Worm (Caenorhabditis elegans) whole organism, L2 larva: ENCODE measurements around the gene tmed-13.

Source experiments
- blmp-1 ChIP-seq: sonication (generic microtip); optimal IDR thresholded peaks from 2 replicates; lab custom pipeline; 2017; ENCODE audit warnings: missing genetic modification characterization, mild to moderate bottlenecking, missing compliant biosample characterization, antibody characterized with exemption, moderate library complexity; ENCODE audit not compliant: insufficient read depth
- ceh-16 ChIP-seq: fragments of 150-350 bp; optimal IDR thresholded peaks from 2 replicates; lab custom pipeline; 2014; ENCODE audit warnings: missing biosample characterization, missing genetic modification characterization
- crh-2 ChIP-seq: sonication (generic microtip); optimal IDR thresholded peaks from 2 replicates; lab custom pipeline; 2017; ENCODE audit warnings: missing biosample characterization, missing genetic modification characterization
- egl-27 ChIP-seq: sonication (generic microtip); optimal IDR thresholded peaks from 3 replicates; lab custom pipeline; 2017; ENCODE audit warnings: missing biosample characterization, missing genetic modification reagents, missing genetic modification characterization
- elt-1 ChIP-seq: fragments of 150-350 bp; optimal IDR thresholded peaks from 2 replicates; lab custom pipeline; 2014; ENCODE audit warnings: missing biosample characterization, missing genetic modification characterization
- lin-13 ChIP-seq: fragments of 150-350 bp; optimal IDR thresholded peaks from 2 replicates; lab custom pipeline; 2014; ENCODE audit warnings: missing biosample characterization, missing genetic modification reagents, missing genetic modification characterization
- mdl-1 ChIP-seq, 2 experiments: fragments of 150-350 bp in 1 of 2; sonication (generic microtip) in 1 of 2; optimal IDR thresholded peaks; 2 replicates each; lab custom pipeline; 2017; ENCODE audit warnings: missing biosample characterization in 2 of 2, missing genetic modification characterization in 2 of 2
- nhr-23 ChIP-seq: fragments of 150-350 bp; optimal IDR thresholded peaks from 2 replicates; lab custom pipeline; 2014; ENCODE audit warnings: missing biosample characterization, missing genetic modification reagents, missing genetic modification characterization
- skn-1 ChIP-seq: sonication (generic microtip); optimal IDR thresholded peaks from 2 replicates; lab custom pipeline; 2017; ENCODE audit warnings: missing biosample characterization, missing genetic modification characterization
- snpc-4 ChIP-seq: fragments of 150-350 bp; optimal IDR thresholded peaks from 2 replicates; lab custom pipeline; 2014; ENCODE audit warnings: missing biosample characterization, missing genetic modification characterization
- unc-39 ChIP-seq: fragments of 150-350 bp; optimal IDR thresholded peaks from 2 replicates; lab custom pipeline; 2014; ENCODE audit warnings: missing biosample characterization, missing genetic modification characterization
- unc-62 ChIP-seq: fragments of 150-350 bp; optimal IDR thresholded peaks from 2 replicates; lab custom pipeline; 2014; ENCODE audit warnings: missing biosample characterization, missing genetic modification reagents, missing genetic modification characterization
- ztf-1 ChIP-seq: fragments of 200-800 bp; sonication (Bioruptor generic); conservative IDR thresholded peaks from 2 replicates; pipeline ENCODE4 v1.3.6; 2022; ENCODE audit warnings: missing genetic modification characterization, missing compliant biosample characterization
- ztf-4 ChIP-seq: fragments of 150-350 bp; optimal IDR thresholded peaks from 2 replicates; lab custom pipeline; 2014; ENCODE audit warnings: missing biosample characterization, missing genetic modification characterization

DNA sequence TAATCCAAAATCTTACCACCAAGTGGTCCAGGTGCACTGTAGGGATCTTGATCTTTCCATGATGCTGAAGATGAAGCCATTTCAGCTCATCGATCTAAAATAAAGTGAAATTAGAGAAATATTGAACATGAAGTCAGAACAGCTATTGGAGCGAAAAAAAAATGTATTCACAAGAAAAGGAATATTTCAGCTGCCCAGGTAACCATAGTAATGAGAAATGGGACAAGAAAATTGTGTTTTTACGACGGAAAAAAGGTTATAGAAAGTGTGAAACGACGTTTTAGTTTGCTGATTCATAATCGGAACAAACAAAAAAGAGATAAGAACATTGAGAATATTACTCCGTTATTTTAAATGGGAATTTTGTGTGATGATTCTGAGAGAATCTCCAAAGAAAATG is 2.0 kb upstream of the tmed-13 start, which contains the start of gene Y73B6BL.27:
- TF ChIP-seq ztf-1 (GFP tag; lab: Robert Waterston, UW) (no peak), mdl-1 (tag; optimal IDR thresholded peaks at IDR 0.05; lab: Kevin White, UChicago) (no peak), lin-13 (GFP tag; lab: Kevin White, UChicago) (no peak), elt-1 (no peak), skn-1 (tag; lab: Kevin White, UChicago) (no peak), ztf-4 (tag; lab: Kevin White, UChicago) (no peak), unc-62 (no peak), crh-2 (no peak), nhr-23 (no peak), ceh-16 (tag; lab: Kevin White, UChicago) (no peak), egl-27 (tag; lab: Kevin White, UChicago) (no peak), snpc-4 (tag; lab: Kevin White, UChicago) (no peak), blmp-1 (tag; lab: Kevin White, UChicago) (no peak), unc-39 (tag; lab: Kevin White, UChicago) (no peak)
